Fruit fly (Drosophila melanogaster) whole organism, larva: Measurements from ENCODE around the gene Act87E.

ENCODE experiments used
- noc ChIP-seq: fragments of 200-800 bp; sonication (Bioruptor generic); optimal IDR thresholded peaks from 3 replicates; lab custom pipeline; 2019; ENCODE audit warnings: missing biosample characterization, mild to moderate bottlenecking, missing genetic modification characterization, moderate library complexity

Gene Act87E

dm6 chr3R:13404841-13405441 is 20.8 kb upstream of the Act87E start, which contains the start of gene yellow-e3:
yellow-e3 (minus strand) TSS chr3R:13404870.
- no peak for TF ChIP-seq noc (tag; lab: Kevin White, UChicago)

- no peak for TF ChIP-seq noc (tag; lab: Kevin White, UChicago)
Measured at dm6 chr3R:13406898-13407297, 18.9 kb upstream of the Act87E start, which contains the start of gene yellow-e2. yellow-e2 (minus strand) TSS chr3R:13406998.

- TF ChIP-seq noc (tag; lab: Kevin White, UChicago), result no peak
Measured at dm6 chr3R:13412704-13413103, 13.1 kb upstream of the Act87E start.

- TF ChIP-seq noc (tag; lab: Kevin White, UChicago), result no peak
Measured at dm6 chr3R:13415186-13415585, 10.6 kb upstream of the Act87E start, which contains the start of gene yellow-e. yellow-e (minus strand) TSS chr3R:13415286.

dm6 chr3R:13417067-13417595 is 8.7 kb upstream of the Act87E start:
- TF ChIP-seq noc (tag; lab: Kevin White, UChicago), result no peak

- no peak for TF ChIP-seq noc (tag; lab: Kevin White, UChicago)
Measured at dm6 chr3R:13419979-13420378, 5.8 kb upstream of the Act87E start, which contains the start of gene Ir87a. Ir87a (plus strand) TSS chr3R:13420279.

- no peak for TF ChIP-seq noc (tag; lab: Kevin White, UChicago)
Measured at dm6 chr3R:13422178-13422577, 3.6 kb upstream of the Act87E start.

- TF ChIP-seq noc (tag; lab: Kevin White, UChicago), result peak; percentile 57
Measured at dm6 chr3R:13428341-13429040, 2.7 kb downstream of the Act87E start.

- peak; percentile 90 for TF ChIP-seq noc (tag; lab: Kevin White, UChicago)
Measured at dm6 chr3R:13433623-13434022, 7.8 kb downstream of the Act87E start.

dm6 chr3R:13434325-13435168 is 8.8 kb downstream of the Act87E start, which contains the start of gene yrt:
yrt (minus strand) TSS chr3R:13434984.
- no peak for TF ChIP-seq noc (tag; lab: Kevin White, UChicago)

dm6 chr3R:13435836-13436235 is 10.1 kb downstream of the Act87E start:
- TF ChIP-seq noc (tag; lab: Kevin White, UChicago), result no peak

dm6 chr3R:13441703-13442102 is 15.9 kb downstream of the Act87E start:
- TF ChIP-seq noc (tag; lab: Kevin White, UChicago), result no peak

dm6 chr3R:13446048-13446447 is 20.3 kb downstream of the Act87E start:
- no peak for TF ChIP-seq noc (tag; lab: Kevin White, UChicago)

- peak; percentile 39 for TF ChIP-seq noc (tag; lab: Kevin White, UChicago)
Measured at dm6 chr3R:13446489-13446888, 20.7 kb downstream of the Act87E start.

- TF ChIP-seq noc (tag; lab: Kevin White, UChicago), result no peak
Measured at dm6 chr3R:13448354-13448753, 22.6 kb downstream of the Act87E start.

- TF ChIP-seq noc (tag; lab: Kevin White, UChicago), result no peak
Measured at dm6 chr3R:13450338-13450737, 24.6 kb downstream of the Act87E start, which contains the start of gene side-IV. side-IV (plus strand) TSS chr3R:13450590.
